Fruit fly (Drosophila melanogaster): ENCODE measurements around the gene CG17122.

CG17122 gene

DNA sequence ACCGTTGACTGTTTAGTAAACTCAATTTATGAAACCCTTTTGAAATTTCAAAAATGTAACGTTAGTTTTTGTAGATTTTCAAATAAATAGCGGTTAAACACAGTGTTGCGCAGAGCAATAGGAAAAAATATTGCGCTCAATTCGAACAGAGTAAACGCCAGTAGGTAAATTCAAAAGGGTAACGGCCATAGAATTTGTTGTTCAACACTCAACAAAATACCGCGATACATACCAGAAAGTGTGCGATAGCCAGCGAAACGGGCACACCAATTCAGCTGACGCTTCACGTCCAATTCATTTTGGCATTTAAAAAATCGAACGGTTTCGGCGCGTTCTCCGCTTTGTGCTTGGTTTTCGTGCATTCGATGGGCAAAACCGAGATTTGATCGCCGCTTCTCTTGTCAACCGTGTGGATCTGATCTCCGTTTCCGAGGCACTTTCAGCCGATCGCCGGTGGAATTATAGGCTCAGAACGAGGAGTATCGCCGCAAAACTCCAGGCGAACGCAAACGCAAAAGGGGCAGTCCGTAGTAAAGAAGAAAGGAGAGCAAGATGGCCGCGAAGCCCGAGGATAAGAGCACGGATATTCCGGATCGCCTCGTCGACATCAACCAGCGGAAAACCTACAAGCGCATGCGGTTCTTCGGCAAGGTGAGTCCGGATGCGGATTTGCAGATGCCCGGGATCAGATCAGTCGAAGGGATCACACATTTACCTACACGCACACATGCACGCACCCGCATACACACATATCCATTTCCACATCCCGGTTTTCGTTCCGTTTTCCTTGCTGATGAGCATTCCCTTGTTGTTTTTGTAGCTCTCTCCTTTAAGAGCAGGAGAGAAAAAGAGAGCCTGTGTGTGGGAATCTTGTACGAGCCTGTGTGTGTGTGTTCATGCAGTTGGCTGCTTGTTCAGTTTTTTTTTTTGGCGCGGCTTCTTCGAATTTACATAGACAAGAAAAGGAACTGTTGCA is 34.9 kb upstream of the CG17122 start (continued):
- TF ChIP-seq CG6689 (GFP tag; IDR thresholded peaks at IDR 0.05) (peak; percentile 18; the same call in 1 of the 2 replicates), ssp (GFP tag; IDR thresholded peaks at IDR 0.05) (peak; percentile 43), CG11723 (GFP tag; optimal IDR thresholded peaks at IDR 0.05) (no peak), CG17328 (GFP tag; IDR thresholded peaks at IDR 0.05) (no peak), wdn (GFP tag; IDR thresholded peaks at IDR 0.05) (peak; percentile 43; the same call in 1 of the 2 replicates), CG3726 (GFP tag; IDR thresholded peaks at IDR 0.05) (no peak), Dip3 (GFP tag; optimal IDR thresholded peaks at IDR 0.05) (peak; percentile 59), repo (GFP tag; optimal IDR thresholded peaks at IDR 0.05) (peak; percentile 46), PHDP (tag; optimal IDR thresholded peaks at IDR 0.05) (no peak), shn (GFP tag; optimal IDR thresholded peaks at IDR 0.05) (peak; percentile 43), sqz (GFP tag; optimal IDR thresholded peaks at IDR 0.05) (no peak), exex (tag; optimal IDR thresholded peaks at IDR 0.05) (no peak), sisA (GFP tag; IDR thresholded peaks at IDR 0.05) (peak; percentile 38; the same call in 1 of the 2 replicates), al (GFP tag; IDR thresholded peaks at IDR 0.05) (no peak), seq (GFP tag; IDR thresholded peaks at IDR 0.05) (no peak), nom (GFP tag; optimal IDR thresholded peaks at IDR 0.05) (no peak), CG3838 (GFP tag; optimal IDR thresholded peaks at IDR 0.05) (no peak), CG13287 (GFP tag; IDR thresholded peaks at IDR 0.05; ENCODE audit: partially characterized antibody) (peak; percentile 91), cas (GFP tag; IDR thresholded peaks at IDR 0.05) (0 out of 2 replicates have a peak, but pooled peaks have one; percentile 22), amos (GFP tag; IDR thresholded peaks at IDR 0.05; ENCODE audit: partially characterized antibody) (peak; percentile 90), CG2199 (GFP tag; IDR thresholded peaks at IDR 0.05) (0 out of 3 replicates have a peak, but pooled peaks have one; percentile 41), h (optimal IDR thresholded peaks at IDR 0.05) (no peak), kni (GFP tag; optimal IDR thresholded peaks at IDR 0.05) (peak; percentile 22), chm (GFP tag; IDR thresholded peaks at IDR 0.05) (no peak), abd-A (tag; optimal IDR thresholded peaks at IDR 0.05) (no peak), H15 (GFP tag; IDR thresholded peaks at IDR 0.05) (peak; percentile 31; the same call in 1 of the 3 replicates), gcm (GFP tag; optimal IDR thresholded peaks at IDR 0.05) (peak; percentile 36), CG12236 (GFP tag; optimal IDR thresholded peaks at IDR 0.05) (peak; percentile 12), chn (GFP tag; optimal IDR thresholded peaks at IDR 0.05) (peak; percentile 27), Ets97D (GFP tag; optimal IDR thresholded peaks at IDR 0.05) (peak; percentile 87), bigmax (GFP tag; optimal IDR thresholded peaks at IDR 0.05) (peak; percentile 18), GATAe (GFP tag; conservative IDR thresholded peaks at IDR 0.05) (no peak), gsb (GFP tag; IDR thresholded peaks at IDR 0.05) (no peak), Stat92E (GFP tag; optimal IDR thresholded peaks at IDR 0.05) (no peak), Doc2 (GFP tag; IDR thresholded peaks at IDR 0.05) (no peak), fru (optimal IDR thresholded peaks at IDR 0.05) (no peak), CG32532 (GFP tag; IDR thresholded peaks at IDR 0.05) (peak; percentile 62; the same call in 1 of the 2 replicates), Taf1 (GFP tag; IDR thresholded peaks at IDR 0.05) (no peak), D (optimal IDR thresholded peaks at IDR 0.05) (peak; percentile 72), D (GFP tag; optimal IDR thresholded peaks at IDR 0.05) (no peak), CG12391 (tag; optimal IDR thresholded peaks at IDR 0.05) (peak; percentile 44), jing (GFP tag; optimal IDR thresholded peaks at IDR 0.05) (no peak), MTF-1 (GFP tag; optimal IDR thresholded peaks at IDR 0.05; ENCODE audit: borderline replicate concordance) (no peak), CG10147 (GFP tag; optimal IDR thresholded peaks at IDR 0.05) (no peak), Ada2b (GFP tag; IDR thresholded peaks at IDR 0.05) (0 out of 2 replicates have a peak, but pooled peaks have one; percentile 13), Awh (GFP tag; IDR thresholded peaks at IDR 0.05) (no peak), HHEX (GFP tag; optimal IDR thresholded peaks at IDR 0.05) (no peak), gce (GFP tag; IDR thresholded peaks at IDR 0.05) (no peak), hb (GFP tag; IDR thresholded peaks at IDR 0.05; ENCODE audit: partially characterized antibody) (peak; percentile 73)

Measured in whole organism, embryonic.